Worm (Caenorhabditis elegans) whole organism, early embryonic: Measurements from ENCODE around the gene Y57G11C.8.
A peak's percentile ranks its signal among the peaks of the same experiment; 100 is the strongest.

Source experiments
- B0310.2 ChIP-seq: sonication (generic microtip); optimal IDR thresholded peaks from 2 replicates; lab custom pipeline; 2016; ENCODE audit warnings: mild to moderate bottlenecking, missing genetic modification characterization, missing compliant biosample characterization
- F13C5.2 ChIP-seq: sonication (generic microtip); optimal IDR thresholded peaks from 2 replicates; lab custom pipeline; 2017; ENCODE audit warnings: mild to moderate bottlenecking, missing genetic modification characterization, inconsistent platforms, missing compliant biosample characterization
- aly-1 ChIP-seq: sonication (generic microtip); optimal IDR thresholded peaks from 2 replicates; lab custom pipeline; 2016; ENCODE audit warnings: missing genetic modification characterization, missing compliant biosample characterization
- ama-1 ChIP-seq: fragments of 150-350 bp; optimal IDR thresholded peaks from 2 replicates; lab custom pipeline; 2014
- ceh-13 ChIP-seq: fragments of 200-800 bp; sonication (Bioruptor generic); optimal IDR thresholded peaks from 2 replicates; lab custom pipeline; 2018; ENCODE audit warnings: mild to moderate bottlenecking, missing genetic modification characterization, missing compliant biosample characterization
- ceh-36 ChIP-seq: sonication (generic microtip); optimal IDR thresholded peaks from 2 replicates; lab custom pipeline; 2016; ENCODE audit warnings: missing genetic modification characterization, inconsistent platforms, missing compliant biosample characterization
- ets-7 ChIP-seq: sonication (generic microtip); optimal IDR thresholded peaks from 2 replicates; lab custom pipeline; 2016; ENCODE audit warnings: missing genotype, missing genetic modification characterization, missing compliant biosample characterization
- flt-1 ChIP-seq: fragments of 200-800 bp; sonication (Bioruptor generic); IDR thresholded peaks from 2 replicates; pipeline ENCODE4 v1.3.6; 2022; ENCODE audit warnings: missing genetic modification characterization, missing compliant biosample characterization
- hmbx-1 ChIP-seq: sonication (generic microtip); optimal IDR thresholded peaks from 2 replicates; lab custom pipeline; 2016; ENCODE audit warnings: mild to moderate bottlenecking, missing genetic modification characterization, missing compliant biosample characterization
- hmg-4 ChIP-seq: fragments of 200-800 bp; sonication (Bioruptor generic); optimal IDR thresholded peaks from 2 replicates; lab custom pipeline; 2018; ENCODE audit warnings: mild to moderate bottlenecking, missing genetic modification characterization, missing compliant biosample characterization
- hnd-1 ChIP-seq: sonication (generic microtip); optimal IDR thresholded peaks from 2 replicates; lab custom pipeline; 2016; ENCODE audit warnings: missing genetic modification characterization, missing compliant biosample characterization
- pes-1 ChIP-seq: fragments of 200-800 bp; sonication (Bioruptor generic); IDR thresholded peaks from 2 replicates; pipeline ENCODE4 v1.3.6; 2022; ENCODE audit warnings: missing genetic modification reagents, missing genetic modification characterization, missing compliant biosample characterization
- scrt-1 ChIP-seq: fragments of 200-800 bp; sonication (Bioruptor generic); IDR thresholded peaks from 2 replicates; pipeline ENCODE4 v1.3.6; 2022; ENCODE audit warnings: missing genetic modification characterization, missing compliant biosample characterization
- sea-1 ChIP-seq: fragments of 200-800 bp; sonication (Bioruptor generic); conservative IDR thresholded peaks from 2 replicates; pipeline ENCODE4 v1.3.6; 2022; ENCODE audit warnings: missing genetic modification characterization, missing compliant biosample characterization
- tbx-11 ChIP-seq: fragments of 200-800 bp; sonication (Bioruptor generic); IDR thresholded peaks from 2 replicates; pipeline ENCODE4 v1.3.6; 2022; ENCODE audit warnings: missing genetic modification characterization, missing compliant biosample characterization
- tbx-37 ChIP-seq: fragments of 200-800 bp; sonication (Bioruptor generic); conservative IDR thresholded peaks from 2 replicates; pipeline ENCODE4 v1.3.6; 2022; ENCODE audit warnings: missing genetic modification reagents, missing genetic modification characterization, missing compliant biosample characterization
- tra-4 ChIP-seq: sonication (generic microtip); optimal IDR thresholded peaks from 2 replicates; lab custom pipeline; 2017; ENCODE audit warnings: missing genetic modification characterization, missing compliant biosample characterization

Y57G11C.8 gene

ce11 chrIV:14764719-14765173 is 16.9 kb upstream of the Y57G11C.8 start:
- TF ChIP-seq tra-4 (tag; lab: Kevin White, UChicago) = no peak
- TF ChIP-seq tbx-37 (GFP tag; lab: Robert Waterston, UW) = no peak
- no peak for TF ChIP-seq pes-1
- TF ChIP-seq scrt-1 (GFP tag; lab: Robert Waterston, UW) = no peak
- TF ChIP-seq ets-7 (tag; lab: Kevin White, UChicago) = no peak
- no peak for TF ChIP-seq hmbx-1 (tag; lab: Kevin White, UChicago)
- no peak for TF ChIP-seq tbx-11 (GFP tag; lab: Robert Waterston, UW)
- TF ChIP-seq hnd-1 (tag; lab: Kevin White, UChicago) = no peak
- no peak for TF ChIP-seq aly-1
- TF ChIP-seq B0310.2 = no peak
- TF ChIP-seq F13C5.2 = no peak
- no peak for TF ChIP-seq flt-1 (GFP tag; lab: Robert Waterston, UW)
- TF ChIP-seq ceh-13 (GFP tag; lab: Kevin White, UChicago) = no peak
- no peak for TF ChIP-seq ceh-36 (tag; lab: Kevin White, UChicago)
- no peak for TF ChIP-seq hmg-4 (GFP tag; lab: Kevin White, UChicago)
- TF ChIP-seq sea-1 (GFP tag; lab: Robert Waterston, UW) = no peak
- TF ChIP-seq ama-1 (lab: Kevin White, UChicago) = no peak

ce11 chrIV:14765336-14765735 is 16.3 kb upstream of the Y57G11C.8 start, which contains the start of gene Y57G11C.5:
Y57G11C.5 (minus strand) TSS chrIV:14765436.
- no peak for TF ChIP-seq ceh-36 (tag; lab: Kevin White, UChicago)
- TF ChIP-seq tbx-11 (GFP tag; lab: Robert Waterston, UW) = no peak
- no peak for TF ChIP-seq aly-1
- no peak for TF ChIP-seq hmg-4 (GFP tag; lab: Kevin White, UChicago)
- no peak for TF ChIP-seq flt-1 (GFP tag; lab: Robert Waterston, UW)
- no peak for TF ChIP-seq F13C5.2
- TF ChIP-seq B0310.2 = no peak
- no peak for TF ChIP-seq hnd-1 (tag; lab: Kevin White, UChicago)
- no peak for TF ChIP-seq hmbx-1 (tag; lab: Kevin White, UChicago)
- no peak for TF ChIP-seq pes-1
- no peak for TF ChIP-seq ets-7 (tag; lab: Kevin White, UChicago)
- TF ChIP-seq sea-1 (GFP tag; lab: Robert Waterston, UW) = no peak
- TF ChIP-seq ceh-13 (GFP tag; lab: Kevin White, UChicago) = no peak
- no peak for TF ChIP-seq scrt-1 (GFP tag; lab: Robert Waterston, UW)
- TF ChIP-seq tra-4 (tag; lab: Kevin White, UChicago) = no peak
- TF ChIP-seq tbx-37 (GFP tag; lab: Robert Waterston, UW) = no peak
- no peak for TF ChIP-seq ama-1 (lab: Kevin White, UChicago)

ce11 chrIV:14766382-14766781 is 15.3 kb upstream of the Y57G11C.8 start, which contains the start of gene vti-1:
vti-1 (minus strand) TSS chrIV:14766665.
- TF ChIP-seq B0310.2 (no peak), ama-1 (lab: Kevin White, UChicago) (no peak), scrt-1 (GFP tag; lab: Robert Waterston, UW) (no peak), tbx-11 (GFP tag; lab: Robert Waterston, UW) (no peak), hnd-1 (tag; lab: Kevin White, UChicago) (no peak), tbx-37 (GFP tag; lab: Robert Waterston, UW) (no peak), hmbx-1 (tag; lab: Kevin White, UChicago) (no peak), sea-1 (GFP tag; lab: Robert Waterston, UW) (no peak), ets-7 (tag; lab: Kevin White, UChicago) (no peak), flt-1 (GFP tag; lab: Robert Waterston, UW) (no peak), aly-1 (no peak), ceh-13 (GFP tag; lab: Kevin White, UChicago) (no peak), tra-4 (tag; lab: Kevin White, UChicago) (no peak), pes-1 (no peak), hmg-4 (GFP tag; lab: Kevin White, UChicago) (no peak), ceh-36 (tag; lab: Kevin White, UChicago) (no peak), F13C5.2 (no peak)

DNA sequence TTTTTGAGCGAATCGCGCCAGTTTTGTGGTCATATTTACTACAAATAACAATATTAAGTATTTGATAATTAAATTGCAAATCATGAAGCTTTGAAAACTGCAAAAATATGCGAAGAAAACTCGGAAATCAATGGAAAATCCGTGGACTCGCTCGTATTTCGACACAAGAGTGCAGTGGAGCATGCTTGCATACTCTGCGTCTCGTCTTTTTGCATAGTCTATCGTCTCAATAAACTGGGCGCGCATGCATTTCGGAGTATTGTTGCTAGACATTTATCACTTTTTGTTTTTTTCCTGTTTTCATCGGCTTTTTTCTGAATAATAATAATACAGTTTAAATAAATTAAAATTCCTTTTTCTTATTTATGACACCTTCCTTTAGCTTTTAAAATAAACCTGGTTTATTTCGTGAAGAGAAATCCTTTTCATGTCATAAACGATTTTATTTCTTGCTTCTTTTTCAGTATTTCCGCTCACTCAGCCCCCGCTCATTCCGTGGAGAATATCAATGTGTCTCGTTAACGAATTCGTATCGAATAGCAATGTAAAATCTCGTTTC is 13.9 kb upstream of the Y57G11C.8 start, which contains the start of the genes mrps-7 and Y57G11C.3:
mrps-7 (minus strand) TSS at position 38 of the 559 bp plus-strand sequence.
Y57G11C.3 (plus strand) TSS at position 509 of the 559 bp plus-strand sequence.
- TF ChIP-seq ets-7 (tag; lab: Kevin White, UChicago) (no peak), pes-1 (no peak), ceh-13 (GFP tag; lab: Kevin White, UChicago) (no peak), hnd-1 (tag; lab: Kevin White, UChicago) (no peak), scrt-1 (GFP tag; lab: Robert Waterston, UW) (no peak), ama-1 (lab: Kevin White, UChicago) (no peak), flt-1 (GFP tag; lab: Robert Waterston, UW) (no peak), sea-1 (GFP tag; lab: Robert Waterston, UW) (no peak), F13C5.2 (peak; percentile 83), hmg-4 (GFP tag; lab: Kevin White, UChicago) (peak; percentile 0), tbx-37 (GFP tag; lab: Robert Waterston, UW) (no peak), B0310.2 (no peak)

DNA sequence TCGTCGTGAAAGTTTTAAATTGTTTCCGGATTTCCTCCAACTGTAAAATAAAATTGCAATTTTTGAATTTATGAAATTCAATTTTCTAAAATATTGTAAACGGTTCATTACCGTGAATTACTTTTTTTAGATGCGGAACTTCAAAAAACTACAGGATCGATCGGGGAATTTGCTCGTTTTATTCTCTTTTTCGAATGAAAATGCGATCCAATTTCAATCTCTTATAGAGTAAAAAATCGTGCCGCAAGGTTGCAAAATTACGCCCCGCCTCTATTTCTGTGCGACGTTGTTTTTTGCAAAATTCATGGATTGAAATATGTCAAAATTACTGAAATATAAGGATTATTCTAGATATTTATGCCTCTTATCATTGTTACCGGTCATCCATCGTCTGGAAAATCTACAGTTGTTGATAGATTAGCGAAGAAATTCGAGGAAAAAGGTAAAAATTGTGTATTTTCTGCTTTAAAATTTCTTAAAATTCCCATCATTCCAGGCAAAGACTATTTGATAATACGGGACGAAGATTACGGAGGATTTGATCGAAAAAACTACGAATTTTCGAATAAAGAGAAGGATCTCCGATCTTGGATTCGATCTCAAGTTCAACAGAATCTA is 12.3 kb upstream of the Y57G11C.8 start, which contains the start of gene Y57G11C.43:
Y57G11C.43 (plus strand) TSS at position 224 of the 618 bp plus-strand sequence.
- no peak for TF ChIP-seq hmg-4 (GFP tag; lab: Kevin White, UChicago)
- TF ChIP-seq ets-7 (tag; lab: Kevin White, UChicago) = no peak
- no peak for TF ChIP-seq ama-1 (lab: Kevin White, UChicago)
- no peak for TF ChIP-seq ceh-13 (GFP tag; lab: Kevin White, UChicago)
- no peak for TF ChIP-seq hmbx-1 (tag; lab: Kevin White, UChicago)

ce11 chrIV:14770663-14771062 is 11.0 kb upstream of the Y57G11C.8 start:
- TF ChIP-seq B0310.2 (no peak), pes-1 (no peak)
